Fruit fly (Drosophila melanogaster) whole organism, wandering third instar larva: Measurements from ENCODE around the gene Hk.

Source experiments
- CG32264 ChIP-seq: fragments of 200-800 bp; sonication (Bioruptor generic); optimal IDR thresholded peaks from 2 replicates; lab custom pipeline; 2016; ENCODE audit warnings: missing biosample characterization, missing genetic modification characterization
- CG9705 ChIP-seq: fragments of 200-800 bp; sonication (Bioruptor generic); optimal IDR thresholded peaks from 2 replicates; lab custom pipeline; 2018; ENCODE audit warnings: missing biosample characterization, mild to moderate bottlenecking, missing genetic modification characterization
- CrebA ChIP-seq: fragments of 200-800 bp; sonication (Bioruptor generic); optimal IDR thresholded peaks from 2 replicates; lab custom pipeline; 2016; ENCODE audit warnings: missing biosample characterization, mild to moderate bottlenecking, missing genetic modification characterization, borderline replicate concordance
- Dif ChIP-seq: fragments of 200-275, 200-300 bp; sonication (Bioruptor generic); optimal IDR thresholded peaks from 2 replicates; lab custom pipeline; 2018; ENCODE audit warnings: missing biosample characterization, missing genetic modification characterization; ENCODE audit not compliant: partially characterized antibody
- GATAd ChIP-seq: sonication (Bioruptor generic); optimal IDR thresholded peaks from 2 replicates; lab custom pipeline; 2016; ENCODE audit warnings: missing biosample characterization, missing genetic modification characterization
- HLH106 ChIP-seq: fragments of 200-800 bp; optimal IDR thresholded peaks from 3 replicates; lab custom pipeline; 2019; ENCODE audit warnings: missing biosample characterization, mild to moderate bottlenecking, missing genetic modification characterization, moderate library complexity
- Hnf4 ChIP-seq: fragments of 200-800 bp; sonication (Bioruptor generic); optimal IDR thresholded peaks from 2 replicates; lab custom pipeline; 2016; ENCODE audit warnings: missing biosample characterization, mild to moderate bottlenecking, missing genetic modification characterization
- Hr78 ChIP-seq: fragments of >200 bp; optimal IDR thresholded peaks from 2 replicates; lab custom pipeline; 2017; ENCODE audit warnings: missing biosample characterization, missing genetic modification characterization
- Hr83 ChIP-seq: fragments of 200-300 bp; sonication (Bioruptor generic); optimal IDR thresholded peaks from 2 replicates; lab custom pipeline; 2016; ENCODE audit warnings: missing biosample characterization, mild to moderate bottlenecking, missing genetic modification characterization, moderate library complexity; ENCODE audit not compliant: poor library complexity, severe bottlenecking
- Jra ChIP-seq: sonication (Bioruptor generic); optimal IDR thresholded peaks from 2 replicates; lab custom pipeline; 2016; ENCODE audit warnings: missing biosample characterization, missing genetic modification characterization
- Mio ChIP-seq: sonication (Bioruptor generic); optimal IDR thresholded peaks from 2 replicates; lab custom pipeline; 2016; ENCODE audit warnings: missing biosample characterization, missing genetic modification characterization
- Myc ChIP-seq: fragments of >200 bp; optimal IDR thresholded peaks from 2 replicates; lab custom pipeline; 2017
- N ChIP-seq: fragments of >200 bp; optimal IDR thresholded peaks from 2 replicates; lab custom pipeline; 2018; ENCODE audit warnings: missing biosample characterization, missing external identifiers, missing genetic modification characterization
- OdsH ChIP-seq: fragments of 200-800 bp; sonication (Bioruptor generic); optimal IDR thresholded peaks from 2 replicates; lab custom pipeline; 2016; ENCODE audit warnings: missing biosample characterization, mild to moderate bottlenecking, missing genetic modification characterization
- Sp1 ChIP-seq: fragments of 200-800 bp; sonication (Bioruptor generic); optimal IDR thresholded peaks from 3 replicates; lab custom pipeline; 2019; ENCODE audit warnings: missing biosample characterization, mild to moderate bottlenecking, missing genetic modification characterization, moderate library complexity
- Vsx2 ChIP-seq: fragments of 200-300, 225-300 bp; sonication (Bioruptor generic); optimal IDR thresholded peaks from 2 replicates; lab custom pipeline; 2018; ENCODE audit warnings: missing biosample characterization, missing genetic modification characterization; ENCODE audit not compliant: partially characterized antibody
- br ChIP-seq: fragments of 200-800 bp; sonication (Bioruptor generic); optimal IDR thresholded peaks from 2 replicates; lab custom pipeline; 2016; ENCODE audit warnings: missing biosample characterization, missing genetic modification characterization
- brk ChIP-seq: fragments of 200-800 bp; sonication (Bioruptor generic); optimal IDR thresholded peaks from 2 replicates; lab custom pipeline; 2016; ENCODE audit warnings: missing biosample characterization, mild to moderate bottlenecking, missing genetic modification characterization
- dmrt93B ChIP-seq: fragments of 200-800 bp; sonication (Bioruptor generic); optimal IDR thresholded peaks from 2 replicates; lab custom pipeline; 2018; ENCODE audit warnings: missing biosample characterization, mild to moderate bottlenecking, missing genetic modification characterization
- dsf ChIP-seq: sonication (Bioruptor generic); optimal IDR thresholded peaks from 2 replicates; lab custom pipeline; 2016; ENCODE audit warnings: missing biosample characterization, missing genetic modification characterization, borderline replicate concordance
- foxo ChIP-seq, 2 experiments: fragments of 200-800 bp; sonication (Bioruptor generic); optimal IDR thresholded peaks; 2 replicates in 1 of 2; 3 replicates in 1 of 2; lab custom pipeline; 2016 to 2017; ENCODE audit warnings: missing biosample characterization in 2 of 2, missing genetic modification characterization in 2 of 2
- fru ChIP-seq: fragments of 200-800 bp; sonication (Bioruptor generic); optimal IDR thresholded peaks from 3 replicates; lab custom pipeline; 2016; ENCODE audit warnings: missing biosample characterization, mild to moderate bottlenecking, missing genetic modification characterization
- h ChIP-seq: fragments of 200-800 bp; sonication (Bioruptor generic); optimal IDR thresholded peaks from 3 replicates; lab custom pipeline; 2016; ENCODE audit warnings: missing biosample characterization, mild to moderate bottlenecking, missing genetic modification characterization
- jim ChIP-seq: fragments of 175-275, 200-325 bp; sonication (Bioruptor generic); optimal IDR thresholded peaks from 2 replicates; lab custom pipeline; 2016; ENCODE audit warnings: missing biosample characterization, mild to moderate bottlenecking, missing genetic modification characterization
- lola ChIP-seq: fragments of >200 bp; optimal IDR thresholded peaks from 2 replicates; lab custom pipeline; 2017; ENCODE audit warnings: missing biosample characterization, missing genetic modification characterization
- pan ChIP-seq: fragments of >200 bp; optimal IDR thresholded peaks from 2 replicates; lab custom pipeline; 2017
- psq ChIP-seq: fragments of 200-800 bp; sonication (Bioruptor generic); optimal IDR thresholded peaks from 3 replicates; lab custom pipeline; 2017; ENCODE audit warnings: missing biosample characterization, mild to moderate bottlenecking, missing genetic modification characterization, moderate library complexity
- rgr ChIP-seq: fragments of 200-800 bp; sonication (Bioruptor generic); optimal IDR thresholded peaks from 3 replicates; lab custom pipeline; 2016; ENCODE audit warnings: missing biosample characterization, mild to moderate bottlenecking, missing genetic modification characterization
- sage ChIP-seq: fragments of 200-800 bp; sonication (Bioruptor generic); optimal IDR thresholded peaks from 2 replicates; lab custom pipeline; 2016; ENCODE audit warnings: missing biosample characterization, mild to moderate bottlenecking, missing genetic modification characterization
- sv ChIP-seq: fragments of 200-800 bp; sonication (Bioruptor generic); optimal IDR thresholded peaks from 3 replicates; lab custom pipeline; 2016; ENCODE audit warnings: missing biosample characterization, missing genetic modification characterization
- tai ChIP-seq: sonication (Bioruptor generic); optimal IDR thresholded peaks from 2 replicates; lab custom pipeline; 2016; ENCODE audit warnings: missing biosample characterization, missing genetic modification characterization
- usp ChIP-seq: fragments of >200 bp; optimal IDR thresholded peaks from 2 replicates; lab custom pipeline; 2017; ENCODE audit warnings: missing biosample characterization, missing genetic modification characterization
- woc ChIP-seq: sonication (Bioruptor generic); optimal IDR thresholded peaks from 2 replicates; lab custom pipeline; 2016; ENCODE audit warnings: missing biosample characterization, mild to moderate bottlenecking, missing genetic modification characterization

Hk gene

dm6 chrX:10307955-10308354 is 44.7 kb upstream of the Hk start:
- TF ChIP-seq woc (GFP tag; lab: Kevin White, UChicago) (no peak), Myc (lab: Kevin White, UChicago) (no peak), lola (GFP tag; lab: Kevin White, UChicago) (no peak), GATAd (no peak), sv (GFP tag; lab: Kevin White, UChicago) (no peak), usp (no peak), Hr78 (GFP tag; lab: Kevin White, UChicago) (no peak), pan (no peak), Hnf4 (GFP tag; lab: Kevin White, UChicago) (no peak), Vsx2 (GFP tag; lab: Kevin White, UChicago) (no peak), OdsH (GFP tag; lab: Kevin White, UChicago) (no peak), brk (GFP tag; lab: Kevin White, UChicago) (no peak), sage (GFP tag; lab: Kevin White, UChicago) (no peak)
- TF ChIP-seq, all 38 proteins: peak for 0

- TF ChIP-seq Jra (GFP tag; lab: Kevin White, UChicago) (no peak), fru (GFP tag; lab: Kevin White, UChicago) (no peak), Hr78 (GFP tag; lab: Kevin White, UChicago) (no peak), jim (no peak), pan (no peak), N (no peak)
Observed at dm6 chrX:10300140-10300539, 36.9 kb upstream of the Hk start.

dm6 chrX:10290761-10291041 is 27.4 kb upstream of the Hk start:
- no peak for TF ChIP-seq psq
- no peak for TF ChIP-seq dmrt93B (GFP tag; lab: Kevin White, UChicago)
- TF ChIP-seq pan = no peak
- no peak for TF ChIP-seq rgr (GFP tag; lab: Kevin White, UChicago)
- no peak for TF ChIP-seq foxo (GFP tag; optimal IDR thresholded peaks at IDR 0.05; lab: Kevin White, UChicago)
- no peak for TF ChIP-seq Dif
- no peak for TF ChIP-seq h (GFP tag; lab: Kevin White, UChicago)
- TF ChIP-seq Hnf4 (GFP tag; lab: Kevin White, UChicago) = no peak
- no peak for TF ChIP-seq sage (GFP tag; lab: Kevin White, UChicago)
- TF ChIP-seq HLH106 (tag; lab: Kevin White, UChicago) = no peak
- no peak for TF ChIP-seq Vsx2 (GFP tag; lab: Kevin White, UChicago)
- no peak for TF ChIP-seq Mio (GFP tag; lab: Kevin White, UChicago)
- TF ChIP-seq, all 38 proteins: peak for 0

dm6 chrX:10289935-10290760 is 26.9 kb upstream of the Hk start:
- TF ChIP-seq pan (no peak), tai (GFP tag; lab: Kevin White, UChicago) (no peak), Myc (lab: Kevin White, UChicago) (peak; percentile 82), dmrt93B (GFP tag; lab: Kevin White, UChicago) (no peak), OdsH (GFP tag; lab: Kevin White, UChicago) (no peak), woc (GFP tag; lab: Kevin White, UChicago) (peak; percentile 26), jim (no peak), Sp1 (no peak), psq (no peak)

dm6 chrX:10266018-10266384 is 2.7 kb upstream of the Hk start:
- TF ChIP-seq CG32264 (no peak), CG9705 (no peak), Myc (lab: Kevin White, UChicago) (no peak), brk (GFP tag; lab: Kevin White, UChicago) (peak; percentile 28), CrebA (GFP tag; lab: Kevin White, UChicago) (no peak), lola (GFP tag; lab: Kevin White, UChicago) (no peak), br (GFP tag; lab: Kevin White, UChicago) (no peak), dsf (GFP tag; lab: Kevin White, UChicago) (no peak), Hr83 (GFP tag; lab: Kevin White, UChicago) (no peak), Hnf4 (GFP tag; lab: Kevin White, UChicago) (peak; percentile 53), N (no peak), dmrt93B (GFP tag; lab: Kevin White, UChicago) (no peak), Sp1 (peak; percentile 24), sage (GFP tag; lab: Kevin White, UChicago) (peak; percentile 11), woc (GFP tag; lab: Kevin White, UChicago) (no peak), psq (peak; percentile 58), HLH106 (tag; lab: Kevin White, UChicago) (peak; percentile 9), h (GFP tag; lab: Kevin White, UChicago) (peak; percentile 21), OdsH (GFP tag; lab: Kevin White, UChicago) (peak; percentile 22), rgr (GFP tag; lab: Kevin White, UChicago) (no peak)
- TF ChIP-seq, all 38 proteins: peak for 8
